Worm (Caenorhabditis elegans) whole organism, L4 larva: ENCODE measurements around the gene F54D8.10.

Source experiments
- D1046.2 ChIP-seq: fragments of 200-800 bp; sonication (Bioruptor generic); IDR thresholded peaks from 2 replicates; pipeline ENCODE4 v1.3.6; 2022; ENCODE audit warnings: missing genetic modification characterization, missing compliant biosample characterization
- F37D6.2 ChIP-seq: sonication (generic microtip); optimal IDR thresholded peaks from 2 replicates; lab custom pipeline; 2016; ENCODE audit warnings: mild to moderate bottlenecking, missing genetic modification characterization, missing compliant biosample characterization
- F44E2.7 ChIP-seq: fragments of 200-800 bp; sonication (Bioruptor generic); IDR thresholded peaks from 2 replicates; pipeline ENCODE4 v2.1.2; 2022; ENCODE audit warnings: missing genetic modification characterization, missing compliant biosample characterization
- F49E8.2 ChIP-seq: sonication (generic microtip); optimal IDR thresholded peaks from 2 replicates; lab custom pipeline; 2016; ENCODE audit warnings: missing compliant biosample characterization, mild to moderate bottlenecking, missing genetic modification characterization, borderline replicate concordance
- T20F7.1 ChIP-seq: fragments of 200-800 bp; sonication (Bioruptor generic); optimal IDR thresholded peaks from 2 replicates; lab custom pipeline; 2018; ENCODE audit warnings: mild to moderate bottlenecking, missing genetic modification characterization, missing compliant biosample characterization
- Y75B8A.6 ChIP-seq: fragments of 200-800 bp; sonication (Bioruptor generic); IDR thresholded peaks from 2 replicates; pipeline ENCODE4 v1.3.6; 2022; ENCODE audit warnings: missing genetic modification reagents, missing genetic modification characterization, missing compliant biosample characterization
- ZK546.5 ChIP-seq, 2 experiments: sonication (generic microtip); optimal IDR thresholded peaks; 2 replicates each; lab custom pipeline; 2017; ENCODE audit warnings: missing biosample characterization in 2 of 2, missing genetic modification characterization in 2 of 2
- aha-1 ChIP-seq: fragments of 150-350 bp; peaks from one replicate; lab custom pipeline; 2014; ENCODE audit warnings: missing biosample characterization, missing genetic modification characterization
- aly-2 ChIP-seq: sonication (generic microtip); optimal IDR thresholded peaks from 2 replicates; lab custom pipeline; 2018; ENCODE audit warnings: missing biosample characterization, missing genetic modification characterization
- ama-1 ChIP-seq: fragments of 150-350 bp; optimal IDR thresholded peaks from 2 replicates; lab custom pipeline; 2014; ENCODE audit warnings: inconsistent platforms, mixed read lengths
- ceh-28 ChIP-seq: fragments of 150-350 bp; optimal IDR thresholded peaks from 2 replicates; lab custom pipeline; 2014; ENCODE audit warnings: missing biosample characterization, missing genetic modification reagents, missing genetic modification characterization
- ces-1 ChIP-seq: fragments of 150-350 bp; sonication (generic microtip); optimal IDR thresholded peaks from 4 replicates; lab custom pipeline; 2014; ENCODE audit warnings: missing biosample characterization, missing genetic modification reagents, missing genetic modification characterization
- daf-19 ChIP-seq: fragments of 200-800 bp; sonication (Bioruptor generic); conservative IDR thresholded peaks from 2 replicates; pipeline ENCODE4 v1.3.6; 2022; ENCODE audit warnings: missing genetic modification characterization, missing compliant biosample characterization
- dmd-6 ChIP-seq: fragments of 200-800 bp; sonication (Bioruptor generic); IDR thresholded peaks from 2 replicates; pipeline ENCODE4 v1.3.6; 2022; ENCODE audit warnings: missing genetic modification reagents, missing genetic modification characterization, missing compliant biosample characterization
- duxl-1 ChIP-seq: sonication (generic microtip); optimal IDR thresholded peaks from 2 replicates; lab custom pipeline; 2016; ENCODE audit warnings: mild to moderate bottlenecking, missing genetic modification characterization, moderate library complexity, missing compliant biosample characterization; ENCODE audit not compliant: poor library complexity
- dve-1 ChIP-seq: sonication (generic microtip); optimal IDR thresholded peaks from 2 replicates; lab custom pipeline; 2017; ENCODE audit warnings: antibody characterized with exemption, mild to moderate bottlenecking, missing genetic modification characterization, missing compliant biosample characterization; ENCODE audit not compliant: insufficient read depth
- egl-27 ChIP-seq: sonication (generic microtip); optimal IDR thresholded peaks from 3 replicates; lab custom pipeline; 2017; ENCODE audit warnings: missing biosample characterization, missing genetic modification reagents, missing genetic modification characterization
- egl-43 ChIP-seq: fragments of 200-800 bp; sonication (Bioruptor generic); IDR thresholded peaks from 2 replicates; pipeline ENCODE4 v1.3.6; 2022; ENCODE audit warnings: missing genetic modification reagents, missing genetic modification characterization, missing compliant biosample characterization
- fos-1 ChIP-seq: fragments of 150-350 bp; optimal IDR thresholded peaks from 2 replicates; lab custom pipeline; 2014; ENCODE audit warnings: missing biosample characterization, missing genetic modification characterization
- gei-8 ChIP-seq: fragments of 200-800 bp; sonication (Bioruptor generic); optimal IDR thresholded peaks from 2 replicates; lab custom pipeline; 2018; ENCODE audit warnings: mild to moderate bottlenecking, missing genetic modification characterization, missing compliant biosample characterization
- hlh-11 ChIP-seq: fragments of 200-800 bp; sonication (Bioruptor generic); optimal IDR thresholded peaks from 2 replicates; lab custom pipeline; 2018; ENCODE audit warnings: mild to moderate bottlenecking, missing genetic modification characterization, missing compliant biosample characterization
- hlh-30 ChIP-seq: sonication (generic microtip); optimal IDR thresholded peaks from 2 replicates; lab custom pipeline; 2017; ENCODE audit warnings: antibody characterized with exemption, mild to moderate bottlenecking, missing genetic modification characterization, missing compliant biosample characterization; ENCODE audit not compliant: insufficient read depth
- lim-7 ChIP-seq: fragments of 200-800 bp; sonication (Bioruptor generic); IDR thresholded peaks from 2 replicates; pipeline ENCODE4 v1.3.6; 2022; ENCODE audit warnings: missing genetic modification characterization, missing compliant biosample characterization
- lin-38 ChIP-seq: fragments of 200-800 bp; sonication (Bioruptor generic); IDR thresholded peaks from 2 replicates; pipeline ENCODE4 v1.3.6; 2022; ENCODE audit warnings: missing genetic modification reagents, missing genetic modification characterization, missing compliant biosample characterization
- lir-3 ChIP-seq: sonication (generic microtip); optimal IDR thresholded peaks from 2 replicates; lab custom pipeline; 2016; ENCODE audit warnings: mild to moderate bottlenecking, missing genetic modification characterization, missing compliant biosample characterization
- lsy-2 ChIP-seq, 2 experiments: fragments of 150-350 bp in 1 of 2; sonication (generic microtip) in 1 of 2; optimal IDR thresholded peaks; 2 replicates each; lab custom pipeline; 2014 to 2017; ENCODE audit warnings: missing biosample characterization in 2 of 2, missing genetic modification characterization in 2 of 2
- mdl-1 ChIP-seq, 2 experiments: fragments of 150-350 bp in 1 of 2; sonication (generic microtip) in 1 of 2; optimal IDR thresholded peaks; 2 replicates each; lab custom pipeline; 2014 to 2017; ENCODE audit warnings: missing biosample characterization in 2 of 2, missing genetic modification characterization in 2 of 2
- mdt-29 ChIP-seq: fragments of 200-800 bp; sonication (Bioruptor generic); IDR thresholded peaks from 2 replicates; pipeline ENCODE4 v1.3.6; 2022; ENCODE audit warnings: missing genetic modification reagents, missing genetic modification characterization, missing compliant biosample characterization
- mes-2 ChIP-seq: sonication (generic microtip); optimal IDR thresholded peaks from 2 replicates; lab custom pipeline; 2016; ENCODE audit warnings: missing genotype, mild to moderate bottlenecking, missing genetic modification characterization, missing compliant biosample characterization; ENCODE audit not compliant: poor library complexity, severe bottlenecking
- mxl-3 ChIP-seq: fragments of 200-800 bp; sonication (Bioruptor generic); optimal IDR thresholded peaks from 2 replicates; lab custom pipeline; 2018; ENCODE audit warnings: mild to moderate bottlenecking, missing genetic modification characterization, missing compliant biosample characterization
- nhr-28 ChIP-seq: fragments of 150-350 bp; optimal IDR thresholded peaks from 2 replicates; lab custom pipeline; 2014; ENCODE audit warnings: missing biosample characterization, missing genetic modification characterization
- nhr-77 ChIP-seq: fragments of 150-350 bp; optimal IDR thresholded peaks from 2 replicates; lab custom pipeline; 2014; ENCODE audit warnings: missing biosample characterization, missing genetic modification characterization
- pqm-1 ChIP-seq: sonication (generic microtip); optimal IDR thresholded peaks from 2 replicates; lab custom pipeline; 2017; ENCODE audit warnings: missing biosample characterization, missing genetic modification characterization
- set-16 ChIP-seq: fragments of 200-800 bp; sonication (Bioruptor generic); IDR thresholded peaks from 2 replicates; pipeline ENCODE4 v1.3.6; 2022; ENCODE audit warnings: missing genetic modification reagents, missing genetic modification characterization, missing compliant biosample characterization
- snpc-1.2 ChIP-seq: fragments of 200-800 bp; sonication (Bioruptor generic); IDR thresholded peaks from 2 replicates; pipeline ENCODE4 v1.3.6; 2022; ENCODE audit warnings: missing genetic modification reagents, missing genetic modification characterization, missing compliant biosample characterization
- tag-97 ChIP-seq: fragments of 200-800 bp; sonication (Bioruptor generic); IDR thresholded peaks from 2 replicates; pipeline ENCODE4 v1.3.6; 2022; ENCODE audit warnings: missing genetic modification characterization, missing compliant biosample characterization
- unc-130 ChIP-seq: sonication (generic microtip); optimal IDR thresholded peaks from 2 replicates; lab custom pipeline; 2016; ENCODE audit warnings: missing genetic modification reagents, missing genetic modification characterization, missing compliant biosample characterization
- unc-62 ChIP-seq, 3 experiments: fragments of 150-350 bp in 1 of 3; sonication (generic microtip); optimal IDR thresholded peaks in 2 of 3; peaks in 1 of 3; 1 replicate in 1 of 3; 2 replicates in 2 of 3; lab custom pipeline; 2014 to 2017; ENCODE audit warnings: missing biosample characterization in 3 of 3, missing genetic modification characterization in 3 of 3, missing genetic modification reagents in 3 of 3, missing genotype in 1 of 3
- ztf-7 ChIP-seq: fragments of 150-350 bp; optimal IDR thresholded peaks from 2 replicates; lab custom pipeline; 2014; ENCODE audit warnings: missing biosample characterization, missing genetic modification characterization

Gene F54D8.10

ce11 chrIII:5125759-5126158, 31.2 kb downstream of the F54D8.10 start:
- no peak for TF ChIP-seq dmd-6
- no peak for TF ChIP-seq nhr-28
- no peak for TF ChIP-seq daf-19 (GFP tag; lab: Robert Waterston, UW)
- TF ChIP-seq lsy-2 (tag; optimal IDR thresholded peaks at IDR 0.05; lab: Kevin White, UChicago) = no peak

ce11 chrIII:5126988-5127387, 32.4 kb downstream of the F54D8.10 start:
- TF ChIP-seq tag-97 (GFP tag; lab: Robert Waterston, UW) (no peak), set-16 (peak; percentile 13; the same call in 1 of the 2 replicates)
- TF ChIP-seq, all 104 proteins: peak for 1

DNA sequence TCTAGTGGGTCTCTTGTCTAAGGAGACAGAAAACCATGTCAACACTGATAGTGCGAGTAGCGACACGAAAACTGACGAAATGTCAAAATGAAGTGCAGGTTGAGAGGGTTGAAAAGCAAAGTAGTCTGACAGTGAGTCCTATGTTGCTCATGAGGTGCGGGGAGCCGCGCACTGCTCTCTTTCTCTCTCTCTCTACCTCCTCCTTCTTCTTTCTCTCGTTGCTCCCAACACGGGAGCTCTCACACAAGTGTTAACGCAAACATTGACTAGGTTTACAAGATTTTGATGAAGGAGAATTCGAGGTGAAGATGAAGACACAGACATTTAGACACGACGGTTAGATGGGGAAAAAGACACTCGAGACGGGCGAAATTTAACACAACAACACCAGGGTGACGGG, 34.7 kb downstream of the F54D8.10 start:
- 0 out of 2 replicates have a peak, but pooled peaks have one; percentile 8 for TF ChIP-seq set-16
- TF ChIP-seq unc-62 (GFP tag; optimal IDR thresholded peaks at IDR 0.05 in 1 of 2; lab: Kevin White, UChicago) = peak in 1 of 2 experiments; percentile 35
- no peak for TF ChIP-seq unc-62 (tag; optimal IDR thresholded peaks at IDR 0.05; lab: Kevin White, UChicago)
- TF ChIP-seq dve-1 (tag; lab: Kevin White, UChicago) = no peak
- TF ChIP-seq, all 104 proteins: peak for 2

- TF ChIP-seq hlh-11 (tag; lab: Kevin White, UChicago) (no peak), set-16 (no peak), F37D6.2 (tag; lab: Kevin White, UChicago) (no peak), aly-2 (tag; lab: Kevin White, UChicago) (no peak), unc-130 (GFP tag; lab: Kevin White, UChicago) (no peak), ceh-28 (tag; lab: Kevin White, UChicago) (no peak), Y75B8A.6 (no peak), ama-1 (lab: Kevin White, UChicago) (no peak), ZK546.5 (tag; optimal IDR thresholded peaks at IDR 0.05; lab: Kevin White, UChicago) (no peak), nhr-28 (no peak), unc-62 (GFP tag; optimal IDR thresholded peaks at IDR 0.05 in 1 of 2; lab: Kevin White, UChicago) (no peak), unc-62 (tag; optimal IDR thresholded peaks at IDR 0.05; lab: Kevin White, UChicago) (no peak), snpc-1.2 (no peak), fos-1 (tag; lab: Kevin White, UChicago) (no peak)
Observed at ce11 chrIII:5130654-5131053, 36.0 kb downstream of the F54D8.10 start.

DNA sequence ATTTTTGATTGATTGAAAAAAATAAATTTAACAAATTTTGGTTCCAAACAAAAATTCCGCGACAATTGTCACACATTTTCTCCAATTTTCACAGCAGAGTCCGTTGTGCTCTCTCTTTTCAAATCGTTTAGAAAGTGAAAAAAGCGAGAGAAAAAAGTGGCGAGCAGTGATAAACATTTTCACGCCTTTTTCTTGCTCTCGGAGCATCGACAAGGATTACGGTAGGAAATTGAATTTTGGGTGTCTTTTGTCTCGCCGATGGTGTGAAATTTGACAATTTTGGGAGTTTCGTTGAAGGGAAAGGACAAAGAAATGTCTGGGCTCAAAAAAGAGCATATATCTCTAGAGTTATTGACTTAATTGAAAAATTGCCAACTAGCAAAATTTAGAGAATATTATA, 39.9 kb downstream of the F54D8.10 start:
- TF ChIP-seq lim-7 (GFP tag; lab: Robert Waterston, UW) (no peak), ces-1 (no peak), mdt-29 (GFP tag; lab: Robert Waterston, UW) (no peak), lir-3 (tag; lab: Kevin White, UChicago) (no peak), D1046.2 (GFP tag; lab: Robert Waterston, UW) (no peak), aha-1 (tag; lab: Kevin White, UChicago) (no peak), ztf-7 (tag; lab: Kevin White, UChicago) (no peak), lin-38 (GFP tag; lab: Robert Waterston, UW) (no peak), F49E8.2 (tag; lab: Kevin White, UChicago) (no peak), aly-2 (tag; lab: Kevin White, UChicago) (no peak), hlh-11 (tag; lab: Kevin White, UChicago) (peak; percentile 18), lsy-2 (tag; optimal IDR thresholded peaks at IDR 0.05; lab: Kevin White, UChicago) (peak in 1 of 2 experiments; percentile 24)

ce11 chrIII:5136033-5136597, 41.5 kb downstream of the F54D8.10 start, which contains the start of gene tbx-2:
TSS of gene tbx-2 (minus strand) at chrIII:5136296.
- TF ChIP-seq unc-130 (GFP tag; lab: Kevin White, UChicago) (no peak), gei-8 (no peak), T20F7.1 (GFP tag; lab: Kevin White, UChicago) (no peak), duxl-1 (peak; percentile 3), hlh-11 (tag; lab: Kevin White, UChicago) (peak; percentile 44), lsy-2 (tag; optimal IDR thresholded peaks at IDR 0.05; lab: Kevin White, UChicago) (peak in 1 of 2 experiments; percentile 41), F44E2.7 (GFP tag; lab: Robert Waterston, UW) (no peak), unc-62 (GFP tag; optimal IDR thresholded peaks at IDR 0.05 in 1 of 2; lab: Kevin White, UChicago) (peak in 1 of 2 experiments; percentile 78), unc-62 (tag; optimal IDR thresholded peaks at IDR 0.05; lab: Kevin White, UChicago) (no peak), pqm-1 (tag; lab: Kevin White, UChicago) (no peak), egl-43 (GFP tag; lab: Robert Waterston, UW) (0 out of 2 replicates have a peak, but pooled peaks have one; percentile 34), mdl-1 (tag; optimal IDR thresholded peaks at IDR 0.05; lab: Kevin White, UChicago) (peak in 1 of 2 experiments; percentile 13), mes-2 (tag; lab: Kevin White, UChicago) (peak; percentile 31), nhr-77 (tag; lab: Kevin White, UChicago) (no peak), egl-27 (tag; lab: Kevin White, UChicago) (no peak), hlh-30 (tag; lab: Kevin White, UChicago) (peak; percentile 54), mxl-3 (GFP tag; lab: Kevin White, UChicago) (peak; percentile 61), aha-1 (tag; lab: Kevin White, UChicago) (peak; percentile 78)
